Fruit fly (Drosophila melanogaster) whole organism, embryonic: ENCODE results near the gene CG9467.

Experiments
- Asciz ChIP-seq: fragments of 200-800 bp; sonication (Bioruptor generic); optimal IDR thresholded peaks from 2 replicates; lab custom pipeline; 2017; ENCODE audit warnings: missing biosample characterization, mild to moderate bottlenecking, missing genetic modification characterization, missing genetic modification reagents
- Awh ChIP-seq: fragments of 200-800 bp; sonication (Bioruptor generic); IDR thresholded peaks from 2 replicates; pipeline ENCODE4, ENCODE4 v1.3.6; 2022; ENCODE audit warnings: missing biosample characterization, missing genetic modification characterization
- Bteb2 ChIP-seq: fragments of 200-800 bp; sonication (Bioruptor generic); optimal IDR thresholded peaks from 2 replicates; lab custom pipeline; 2016; ENCODE audit warnings: missing biosample characterization, missing genetic modification characterization
- C15 ChIP-seq: fragments of 200-800 bp; sonication (Bioruptor generic); IDR thresholded peaks from 3 replicates; pipeline ENCODE4 v1.3.6; 2022; ENCODE audit warnings: missing biosample characterization, missing genetic modification characterization
- CG10654 ChIP-seq: fragments of 200-800 bp; sonication (Bioruptor generic); optimal IDR thresholded peaks from 2 replicates; lab custom pipeline; 2016; ENCODE audit warnings: missing biosample characterization, missing genetic modification characterization
- CG11247 ChIP-seq: fragments of 200-800 bp; sonication (Bioruptor generic); IDR thresholded peaks from 2 replicates; pipeline ENCODE4 v1.3.6; 2022; ENCODE audit warnings: missing biosample characterization, missing genetic modification characterization
- CG13287 ChIP-seq: fragments of 200-800 bp; sonication (Bioruptor generic); IDR thresholded peaks from 2 replicates; pipeline ENCODE4 v1.3.6; 2022; ENCODE audit warnings: missing biosample characterization, missing genetic modification characterization; ENCODE audit not compliant: partially characterized antibody
- CG13424 ChIP-seq: fragments of 200-800 bp; sonication (Bioruptor generic); optimal IDR thresholded peaks from 2 replicates; lab custom pipeline; 2019; ENCODE audit warnings: missing biosample characterization, mild to moderate bottlenecking, missing genetic modification characterization, moderate library complexity
- CG13894 ChIP-seq: fragments of 200-800 bp; sonication (Bioruptor generic); optimal IDR thresholded peaks from 3 replicates; lab custom pipeline; 2018; ENCODE audit warnings: missing biosample characterization, mild to moderate bottlenecking, missing genetic modification characterization, moderate library complexity
- CG14441 ChIP-seq: fragments of 200-800 bp; sonication (Bioruptor generic); IDR thresholded peaks from 2 replicates; pipeline ENCODE4 v1.3.6; 2022; ENCODE audit warnings: missing biosample characterization, missing genetic modification characterization
- CG17361 ChIP-seq: fragments of 200-800 bp; sonication (Bioruptor generic); IDR thresholded peaks from 3 replicates; pipeline ENCODE4 v1.3.6; 2022; ENCODE audit warnings: missing biosample characterization, missing genetic modification characterization
- CG17802 ChIP-seq: fragments of 200-800 bp; sonication (Bioruptor generic); optimal IDR thresholded peaks from 2 replicates; lab custom pipeline; 2018; ENCODE audit warnings: missing biosample characterization, mild to moderate bottlenecking, missing genetic modification characterization, moderate library complexity
- CG1792 ChIP-seq: fragments of 200-800 bp; sonication (Bioruptor generic); optimal IDR thresholded peaks from 2 replicates; lab custom pipeline; 2016; ENCODE audit warnings: missing biosample characterization, missing genetic modification characterization
- CG18599 ChIP-seq: fragments of 200-800 bp; sonication (Bioruptor generic); optimal IDR thresholded peaks from 3 replicates; lab custom pipeline; 2017; ENCODE audit warnings: missing biosample characterization, missing genetic modification characterization, mild to moderate bottlenecking, moderate library complexity, missing genetic modification reagents
- CG2712 ChIP-seq: fragments of 200-800 bp; optimal IDR thresholded peaks from 3 replicates; lab custom pipeline; 2019; ENCODE audit warnings: missing biosample characterization, mild to moderate bottlenecking, missing genetic modification characterization, moderate library complexity
- CG31441 ChIP-seq: fragments of 200-800 bp; sonication (Bioruptor generic); IDR thresholded peaks from 2 replicates; pipeline ENCODE4 v1.3.6; 2022; ENCODE audit warnings: missing biosample characterization, missing genetic modification characterization
- CG3726 ChIP-seq: fragments of 200-800 bp; sonication (Bioruptor generic); IDR thresholded peaks from 3 replicates; pipeline ENCODE4, ENCODE4 v1.3.6; 2022; ENCODE audit warnings: missing biosample characterization, missing genetic modification characterization
- CG4424 ChIP-seq: fragments of 200-800 bp; sonication (Bioruptor generic); optimal IDR thresholded peaks from 3 replicates; lab custom pipeline; 2016; ENCODE audit warnings: missing biosample characterization, missing genetic modification characterization
- CG6654 ChIP-seq: fragments of 200-800 bp; sonication (Bioruptor generic); optimal IDR thresholded peaks from 2 replicates; lab custom pipeline; 2017; ENCODE audit warnings: missing biosample characterization, mild to moderate bottlenecking, missing genetic modification characterization
- D19B ChIP-seq: fragments of 200-800 bp; sonication (Bioruptor generic); optimal IDR thresholded peaks from 2 replicates; lab custom pipeline; 2017; ENCODE audit warnings: missing biosample characterization, mild to moderate bottlenecking, missing genetic modification characterization
- E2f1 ChIP-seq: fragments of 200-800 bp; sonication (Bioruptor generic); IDR thresholded peaks from 2 replicates; pipeline ENCODE4 v1.3.6; 2022; ENCODE audit warnings: missing biosample characterization, missing genetic modification characterization
- Fer3 ChIP-seq: fragments of 200-800 bp; sonication (Bioruptor generic); optimal IDR thresholded peaks from 2 replicates; lab custom pipeline; 2018; ENCODE audit warnings: missing biosample characterization, mild to moderate bottlenecking, missing genetic modification characterization, moderate library complexity
- HHEX ChIP-seq: fragments of 200-800 bp; sonication (Bioruptor generic); optimal IDR thresholded peaks from 3 replicates; lab custom pipeline; 2017; ENCODE audit warnings: missing biosample characterization, mild to moderate bottlenecking, missing genetic modification characterization, missing genetic modification reagents
- Hr51 ChIP-seq, 2 experiments: fragments of 200-800 bp; sonication (Bioruptor generic); optimal IDR thresholded peaks; 2 replicates in 1 of 2; 3 replicates in 1 of 2; lab custom pipeline; 2016 to 2018; ENCODE audit warnings: missing biosample characterization in 2 of 2, missing genetic modification characterization in 2 of 2, mild to moderate bottlenecking in 1 of 2, moderate library complexity in 1 of 2
- Lpt ChIP-seq: fragments of >200 bp; optimal IDR thresholded peaks from 2 replicates; lab custom pipeline; 2018; ENCODE audit warnings: missing biosample characterization, missing genetic modification characterization
- Neu2 ChIP-seq: fragments of 200-800 bp; sonication (Bioruptor generic); optimal IDR thresholded peaks from 3 replicates; lab custom pipeline; 2016; ENCODE audit warnings: missing biosample characterization, missing genetic modification characterization, borderline replicate concordance
- Poxn ChIP-seq: fragments of 200-800 bp; sonication (Bioruptor generic); IDR thresholded peaks from 2 replicates; pipeline ENCODE4 v1.3.6; 2022; ENCODE audit warnings: missing biosample characterization, missing genetic modification characterization
- Trl ChIP-seq, 3 experiments: fragments of >200 bp in 2 of 3; fragments of 200-800 bp in 1 of 3; sonication (Bioruptor generic) in 1 of 3; optimal IDR thresholded peaks; 2 replicates in 1 of 3; 3 replicates in 2 of 3; lab custom pipeline; 2016 to 2017; ENCODE audit warnings: missing biosample characterization in 1 of 3, missing genetic modification characterization in 1 of 3
- Vsx1 ChIP-seq: fragments of 200-800 bp; sonication (Bioruptor generic); optimal IDR thresholded peaks from 2 replicates; lab custom pipeline; 2017; ENCODE audit warnings: missing biosample characterization, mild to moderate bottlenecking, missing genetic modification characterization, missing genetic modification reagents
- Xbp1 ChIP-seq: fragments of 200-800 bp; sonication (Bioruptor generic); optimal IDR thresholded peaks from 3 replicates; lab custom pipeline; 2016; ENCODE audit warnings: missing biosample characterization, mild to moderate bottlenecking, missing genetic modification characterization
- ap ChIP-seq: fragments of 200-800 bp; sonication (Bioruptor generic); IDR thresholded peaks from 2 replicates; pipeline ENCODE4 v1.3.6; 2022; ENCODE audit warnings: missing biosample characterization, missing genetic modification characterization
- cato ChIP-seq: fragments of 200-800 bp; sonication (Bioruptor generic); optimal IDR thresholded peaks from 2 replicates; lab custom pipeline; 2016; ENCODE audit warnings: missing biosample characterization, missing genetic modification characterization, borderline replicate concordance
- chif ChIP-seq, 2 experiments: fragments of 200-800 bp; sonication (Bioruptor generic); optimal IDR thresholded peaks; 3 replicates each; lab custom pipeline; 2016; ENCODE audit warnings: missing biosample characterization in 2 of 2, missing genetic modification characterization in 2 of 2
- croc ChIP-seq: fragments of 200-800 bp; sonication (Bioruptor generic); conservative IDR thresholded peaks from 3 replicates; pipeline ENCODE4 v1.3.6; 2022; ENCODE audit warnings: missing biosample characterization, missing genetic modification characterization
- ewg ChIP-seq: fragments of 200-800 bp; sonication (Bioruptor generic); optimal IDR thresholded peaks from 3 replicates; lab custom pipeline; 2017; ENCODE audit warnings: mild to moderate bottlenecking, missing biosample characterization, missing genetic modification reagents, missing genetic modification characterization
- gem ChIP-seq: fragments of 200-800 bp; sonication (Bioruptor generic); optimal IDR thresholded peaks from 2 replicates; lab custom pipeline; 2019; ENCODE audit warnings: missing biosample characterization, mild to moderate bottlenecking, missing genetic modification characterization, moderate library complexity
- grau ChIP-seq: fragments of 200-800 bp; optimal IDR thresholded peaks from 3 replicates; lab custom pipeline; 2019; ENCODE audit warnings: missing biosample characterization, mild to moderate bottlenecking, missing genetic modification characterization, moderate library complexity
- gsb-n ChIP-seq: fragments of 200-800 bp; sonication (Bioruptor generic); optimal IDR thresholded peaks from 3 replicates; lab custom pipeline; 2018; ENCODE audit warnings: missing biosample characterization, mild to moderate bottlenecking, missing genetic modification characterization
- ind ChIP-seq: fragments of 200-800 bp; sonication (Bioruptor generic); optimal IDR thresholded peaks from 3 replicates; lab custom pipeline; 2016; ENCODE audit warnings: missing biosample characterization, missing genetic modification characterization
- ken ChIP-seq: fragments of 200-800 bp; sonication (Bioruptor generic); IDR thresholded peaks from 3 replicates; pipeline ENCODE4 v1.3.6; 2022; ENCODE audit warnings: missing biosample characterization, missing genetic modification characterization
- lbe ChIP-seq: fragments of 200-800 bp; sonication (Bioruptor generic); optimal IDR thresholded peaks from 2 replicates; lab custom pipeline; 2016; ENCODE audit warnings: missing biosample characterization, mild to moderate bottlenecking, missing genetic modification characterization
- lov ChIP-seq, 2 experiments: fragments of 200-800 bp in 1 of 2; fragments of >200 bp in 1 of 2; sonication (Bioruptor generic) in 1 of 2; IDR thresholded peaks in 1 of 2; optimal IDR thresholded peaks in 1 of 2; 2 replicates in 1 of 2; 3 replicates in 1 of 2; pipeline versions ENCODE4 v1.3.6 to Lab custom; 2017 to 2022; ENCODE audit warnings: missing biosample characterization in 1 of 2, missing genetic modification characterization in 1 of 2
- maf-S ChIP-seq: fragments of 200-800 bp; sonication (Bioruptor generic); optimal IDR thresholded peaks from 2 replicates; lab custom pipeline; 2016; ENCODE audit warnings: missing biosample characterization, missing genetic modification characterization
- oc ChIP-seq: fragments of 200-800 bp; sonication (Bioruptor generic); optimal IDR thresholded peaks from 2 replicates; lab custom pipeline; 2018; ENCODE audit warnings: missing biosample characterization, mild to moderate bottlenecking, missing genetic modification characterization, moderate library complexity
- p53 ChIP-seq: fragments of 200-800 bp; sonication (Bioruptor generic); optimal IDR thresholded peaks from 2 replicates; lab custom pipeline; 2016; ENCODE audit warnings: missing biosample characterization, missing genetic modification characterization
- rib ChIP-seq: fragments of 200-800 bp; sonication (Bioruptor generic); IDR thresholded peaks from 2 replicates; pipeline ENCODE4 v1.3.6; 2022; ENCODE audit warnings: missing biosample characterization, missing genetic modification characterization
- sd ChIP-seq: fragments of 200-800 bp; sonication (Bioruptor generic); optimal IDR thresholded peaks from 3 replicates; lab custom pipeline; 2018; ENCODE audit warnings: missing biosample characterization, mild to moderate bottlenecking, missing genetic modification characterization, moderate library complexity
- ssp ChIP-seq: fragments of 200-800 bp; sonication (Bioruptor generic); IDR thresholded peaks from 2 replicates; pipeline ENCODE4 v1.3.6; 2022; ENCODE audit warnings: missing biosample characterization, missing genetic modification characterization
- tx ChIP-seq: fragments of 200-800 bp; sonication (Bioruptor generic); optimal IDR thresholded peaks from 2 replicates; lab custom pipeline; 2016; ENCODE audit warnings: missing biosample characterization, missing genetic modification characterization
- zfh2 ChIP-seq: fragments of 200-800 bp; sonication (Bioruptor generic); optimal IDR thresholded peaks from 2 replicates; lab custom pipeline; 2016; ENCODE audit warnings: missing biosample characterization, missing genetic modification characterization

CG9467 gene

dm6 chr3R:9808946-9809545, 8.2 kb upstream of the CG9467 start, which contains the start of gene FBXO11 (continued):
- TF ChIP-seq croc (no peak), C15 (no peak), CG6654 (GFP tag; lab: Kevin White, UChicago) (no peak), CG18599 (no peak), CG13894 (tag; lab: Kevin White, UChicago) (no peak), maf-S (GFP tag; lab: Kevin White, UChicago) (no peak), lbe (GFP tag; lab: Kevin White, UChicago) (no peak), E2f1 (GFP tag; lab: Robert Waterston, UW) (no peak), ssp (GFP tag; lab: Robert Waterston, UW) (no peak), ewg (GFP tag; lab: Kevin White, UChicago) (no peak), Lpt (GFP tag; lab: Kevin White, UChicago) (no peak), HHEX (no peak), Trl (optimal IDR thresholded peaks at IDR 0.05; lab: Kevin White, UChicago) (no peak), Trl (GFP tag; optimal IDR thresholded peaks at IDR 0.05; lab: Kevin White, UChicago) (no peak), CG13424 (tag; lab: Kevin White, UChicago) (no peak), Xbp1 (GFP tag; lab: Kevin White, UChicago) (no peak), rib (GFP tag; lab: Robert Waterston, UW) (no peak), Fer3 (tag; lab: Kevin White, UChicago) (no peak), cato (GFP tag; lab: Kevin White, UChicago) (no peak), zfh2 (no peak), D19B (GFP tag; lab: Kevin White, UChicago) (no peak), Poxn (GFP tag; lab: Robert Waterston, UW) (no peak), ken (GFP tag; lab: Robert Waterston, UW) (no peak), CG14441 (GFP tag; lab: Robert Waterston, UW) (no peak), Vsx1 (no peak), Bteb2 (no peak), CG10654 (no peak), CG17802 (tag; lab: Kevin White, UChicago) (no peak), Awh (GFP tag; lab: Robert Waterston, UW) (no peak), tx (GFP tag; lab: Kevin White, UChicago) (no peak), Neu2 (no peak), CG17361 (GFP tag; lab: Robert Waterston, UW) (no peak), CG3726 (GFP tag; lab: Robert Waterston, UW) (no peak), oc (tag; lab: Kevin White, UChicago) (no peak), ind (no peak), p53 (GFP tag; lab: Kevin White, UChicago) (no peak), CG31441 (GFP tag; lab: Robert Waterston, UW) (0 out of 2 replicates have a peak, but pooled peaks have one; percentile 40), gem (no peak), grau (tag; lab: Kevin White, UChicago) (no peak), CG4424 (no peak), Hr51 (GFP tag; optimal IDR thresholded peaks at IDR 0.05; lab: Kevin White, UChicago) (no peak), gsb-n (tag; lab: Kevin White, UChicago) (no peak), lov (optimal IDR thresholded peaks at IDR 0.05; lab: Kevin White, UChicago) (no peak), lov (GFP tag; IDR thresholded peaks at IDR 0.05; lab: Robert Waterston, UW) (no peak), CG1792 (no peak), sd (no peak), CG2712 (tag; lab: Kevin White, UChicago) (no peak), chif (GFP tag; optimal IDR thresholded peaks at IDR 0.05; lab: Kevin White, UChicago) (no peak), Asciz (no peak), CG13287 (peak; percentile 70), ap (GFP tag; lab: Robert Waterston, UW) (no peak), CG11247 (GFP tag; lab: Robert Waterston, UW) (no peak)
